Worm (Caenorhabditis elegans) whole organism, L3 larva: ENCODE data around the gene F48E8.2.

ENCODE experiments used
- R02D3.7 ChIP-seq: fragments of 150-350 bp; optimal IDR thresholded peaks from 2 replicates; lab custom pipeline; 2014; ENCODE audit warnings: missing biosample characterization, missing genetic modification characterization
- ZK546.5 ChIP-seq: sonication (generic microtip); optimal IDR thresholded peaks from 2 replicates; lab custom pipeline; 2017; ENCODE audit warnings: missing biosample characterization, missing genetic modification characterization
- aly-2 ChIP-seq: fragments of 150-350 bp; optimal IDR thresholded peaks from 2 replicates; lab custom pipeline; 2014; ENCODE audit warnings: missing biosample characterization, missing genetic modification characterization
- ama-1 ChIP-seq: fragments of 150-350 bp; optimal IDR thresholded peaks from 2 replicates; lab custom pipeline; 2018
- ceh-28 ChIP-seq: fragments of 150-350 bp; optimal IDR thresholded peaks from 2 replicates; lab custom pipeline; 2014; ENCODE audit warnings: missing biosample characterization, missing genetic modification reagents, missing genetic modification characterization
- ceh-82 ChIP-seq: fragments of 150-350 bp; optimal IDR thresholded peaks from 2 replicates; lab custom pipeline; 2014; ENCODE audit warnings: missing biosample characterization, missing genetic modification characterization
- daf-12 ChIP-seq: fragments of 150-350 bp; optimal IDR thresholded peaks from 2 replicates; lab custom pipeline; 2014; ENCODE audit warnings: missing biosample characterization, missing genetic modification reagents, missing genetic modification characterization
- egl-5 ChIP-seq: fragments of 150-350 bp; optimal IDR thresholded peaks from 2 replicates; lab custom pipeline; 2017; ENCODE audit warnings: missing biosample characterization, missing genetic modification reagents, missing genetic modification characterization, inconsistent platforms
- elt-2 ChIP-seq: sonication (generic microtip); optimal IDR thresholded peaks from 2 replicates; lab custom pipeline; 2016; ENCODE audit warnings: missing genetic modification reagents, mild to moderate bottlenecking, missing genetic modification characterization, missing compliant biosample characterization
- eor-1 ChIP-seq, 2 experiments: fragments of 150-350 bp; optimal IDR thresholded peaks; 2 replicates each; lab custom pipeline; 2014 to 2018; ENCODE audit warnings: missing biosample characterization in 2 of 2, missing genetic modification characterization in 2 of 2
- fkh-10 ChIP-seq: sonication (generic microtip); optimal IDR thresholded peaks from 2 replicates; lab custom pipeline; 2017; ENCODE audit warnings: missing biosample characterization, missing genetic modification reagents, missing genetic modification characterization
- hmg-11 ChIP-seq: sonication (generic microtip); optimal IDR thresholded peaks from 2 replicates; lab custom pipeline; 2016; ENCODE audit warnings: missing genetic modification characterization, missing compliant biosample characterization
- jun-1 ChIP-seq: fragments of 150-350 bp; optimal IDR thresholded peaks from 2 replicates; lab custom pipeline; 2014; ENCODE audit warnings: missing biosample characterization, missing genetic modification reagents, missing genetic modification characterization
- lin-15B ChIP-seq: fragments of 150-350 bp; optimal IDR thresholded peaks from 2 replicates; lab custom pipeline; 2014; ENCODE audit warnings: missing biosample characterization, missing genetic modification characterization
- lin-39 ChIP-seq: fragments of 150-350 bp; optimal IDR thresholded peaks from 2 replicates; lab custom pipeline; 2018; ENCODE audit warnings: missing biosample characterization, missing genetic modification reagents, missing genetic modification characterization
- mdl-1 ChIP-seq: fragments of 150-350 bp; optimal IDR thresholded peaks from 2 replicates; lab custom pipeline; 2014; ENCODE audit warnings: missing biosample characterization, missing genetic modification characterization
- mml-1 ChIP-seq: fragments of 150-350 bp; sonication (generic microtip); optimal IDR thresholded peaks from 3 replicates; lab custom pipeline; 2014; ENCODE audit warnings: missing biosample characterization, missing genetic modification characterization
- nfya-1 ChIP-seq: sonication (generic microtip); optimal IDR thresholded peaks from 2 replicates; lab custom pipeline; 2017; ENCODE audit warnings: missing genetic modification characterization, mild to moderate bottlenecking, missing compliant biosample characterization, antibody characterized with exemption, moderate library complexity; ENCODE audit not compliant: insufficient read depth
- nhr-12 ChIP-seq: fragments of 150-350 bp; optimal IDR thresholded peaks from 2 replicates; lab custom pipeline; 2014; ENCODE audit warnings: missing biosample characterization, missing genetic modification characterization
- nhr-23 ChIP-seq: fragments of 150-350 bp; optimal IDR thresholded peaks from 2 replicates; lab custom pipeline; 2014; ENCODE audit warnings: missing biosample characterization, missing genetic modification reagents, missing genetic modification characterization
- nhr-237 ChIP-seq: fragments of 150-350 bp; optimal IDR thresholded peaks from 2 replicates; lab custom pipeline; 2014; ENCODE audit warnings: missing biosample characterization, missing genetic modification characterization
- nhr-25 ChIP-seq: sonication (generic microtip); optimal IDR thresholded peaks from 2 replicates; lab custom pipeline; 2017; ENCODE audit warnings: missing biosample characterization, missing genetic modification characterization
- nhr-28 ChIP-seq: fragments of 150-350 bp; optimal IDR thresholded peaks from 2 replicates; lab custom pipeline; 2014; ENCODE audit warnings: missing biosample characterization, missing genetic modification characterization
- nhr-43 ChIP-seq: sonication (generic microtip); optimal IDR thresholded peaks from 2 replicates; lab custom pipeline; 2016; ENCODE audit warnings: mild to moderate bottlenecking, missing genetic modification characterization, missing compliant biosample characterization; ENCODE audit not compliant: poor library complexity, severe bottlenecking
- nhr-67 ChIP-seq: fragments of 150-350 bp; optimal IDR thresholded peaks from 2 replicates; lab custom pipeline; 2014; ENCODE audit warnings: missing biosample characterization, missing genetic modification characterization
- nhr-76 ChIP-seq: fragments of 150-350 bp; sonication (generic microtip); optimal IDR thresholded peaks from 5 replicates; lab custom pipeline; 2014; ENCODE audit warnings: missing biosample characterization, missing genetic modification characterization
- pha-4 ChIP-seq: fragments of 150-350 bp; optimal IDR thresholded peaks from 2 replicates; lab custom pipeline; 2014; ENCODE audit warnings: missing biosample characterization, missing genetic modification reagents, missing genetic modification characterization
- sea-2 ChIP-seq: fragments of 150-350 bp; sonication (generic microtip); optimal IDR thresholded peaks from 4 replicates; lab custom pipeline; 2014; ENCODE audit warnings: missing biosample characterization, missing genetic modification reagents, missing genetic modification characterization
- skn-1 ChIP-seq: fragments of 150-350 bp; optimal IDR thresholded peaks from 2 replicates; lab custom pipeline; 2014; ENCODE audit warnings: missing biosample characterization, missing genetic modification characterization
- tbx-2 ChIP-seq: sonication (generic microtip); optimal IDR thresholded peaks from 2 replicates; lab custom pipeline; 2016; ENCODE audit warnings: mild to moderate bottlenecking, missing genetic modification characterization, missing compliant biosample characterization
- unc-39 ChIP-seq: sonication (generic microtip); optimal IDR thresholded peaks from 4 replicates; lab custom pipeline; 2017; ENCODE audit warnings: missing biosample characterization, missing genetic modification characterization
- zag-1 ChIP-seq: fragments of 150-350 bp; optimal IDR thresholded peaks from 2 replicates; lab custom pipeline; 2014; ENCODE audit warnings: missing biosample characterization, missing genetic modification characterization
- ztf-4 ChIP-seq: fragments of 150-350 bp; optimal IDR thresholded peaks from 2 replicates; lab custom pipeline; 2014; ENCODE audit warnings: missing biosample characterization, missing genetic modification characterization

Gene F48E8.2

ce11 chrIII:5442711-5443253 lies 21.4 kb upstream of the F48E8.2 start, which contains the start of the genes T24G10.2 and disl-2 (continued):
- TF ChIP-seq jun-1 (tag; lab: Kevin White, UChicago) (no peak), lin-39 (peak; percentile 44), skn-1 (tag; lab: Kevin White, UChicago) (no peak), hmg-11 (tag; lab: Kevin White, UChicago) (peak; percentile 43), pha-4 (tag; lab: Kevin White, UChicago) (peak; percentile 86), ama-1 (lab: Kevin White, UChicago) (peak; percentile 58)

- peak; percentile 40 for TF ChIP-seq lin-39
- peak; percentile 51 for TF ChIP-seq pha-4 (tag; lab: Kevin White, UChicago)
- peak; percentile 53 for TF ChIP-seq lin-15B
- TF ChIP-seq nhr-23 (tag; lab: Kevin White, UChicago) = peak; percentile 22
- no peak for TF ChIP-seq jun-1 (tag; lab: Kevin White, UChicago)
- TF ChIP-seq nfya-1 (tag; lab: Kevin White, UChicago) = peak; percentile 58
- TF ChIP-seq, all 47 proteins: peak for 5
Observed at ce11 chrIII:5448177-5448576, 16.0 kb upstream of the F48E8.2 start, which contains the start of gene skpt-1. Gene skpt-1 (minus strand): TSS chrIII:5448395.

ce11 chrIII:5449762-5450308 lies 14.3 kb upstream of the F48E8.2 start, which contains the start of gene F48E8.8:
Gene F48E8.8 (minus strand): TSS chrIII:5449812.
- TF ChIP-seq pha-4 (tag; lab: Kevin White, UChicago) (peak; percentile 64), egl-5 (peak; percentile 51), elt-2 (tag; lab: Kevin White, UChicago) (peak; percentile 26), lin-15B (peak; percentile 62), tbx-2 (tag; lab: Kevin White, UChicago) (peak; percentile 11), nfya-1 (tag; lab: Kevin White, UChicago) (peak; percentile 80), nhr-76 (tag; lab: Kevin White, UChicago) (no peak), sea-2 (GFP tag; lab: Kevin White, UChicago) (no peak), ceh-28 (peak; percentile 43), hmg-11 (tag; lab: Kevin White, UChicago) (peak; percentile 79), lin-39 (peak; percentile 80), daf-12 (tag; lab: Kevin White, UChicago) (no peak)

- TF ChIP-seq ama-1 (lab: Kevin White, UChicago) (no peak), lin-39 (no peak), nhr-237 (no peak), daf-12 (tag; lab: Kevin White, UChicago) (no peak), nhr-28 (tag; lab: Kevin White, UChicago) (no peak), aly-2 (tag; lab: Kevin White, UChicago) (no peak), jun-1 (tag; lab: Kevin White, UChicago) (no peak), fkh-10 (no peak)
Observed at ce11 chrIII:5450430-5450829, 13.7 kb upstream of the F48E8.2 start, which contains the start of gene paa-1. Gene paa-1 (plus strand): TSS chrIII:5450730.

- TF ChIP-seq R02D3.7 (tag; lab: Kevin White, UChicago) (no peak), unc-39 (no peak), skn-1 (tag; lab: Kevin White, UChicago) (no peak), ZK546.5 (tag; lab: Kevin White, UChicago) (no peak), nhr-25 (tag; lab: Kevin White, UChicago) (peak; percentile 13)
Observed at ce11 chrIII:5453290-5453689, 10.9 kb upstream of the F48E8.2 start, which contains the start of gene F48E8.4. Gene F48E8.4 (plus strand): TSS chrIII:5453590.

ce11 chrIII:5461079-5461478 lies 3.1 kb upstream of the F48E8.2 start, which contains the start of gene F48E8.3:
Gene F48E8.3 (plus strand): TSS chrIII:5461379.
- no peak for TF ChIP-seq nhr-43 (tag; lab: Kevin White, UChicago)
- no peak for TF ChIP-seq nhr-12
- no peak for TF ChIP-seq aly-2 (tag; lab: Kevin White, UChicago)
- TF ChIP-seq nhr-25 (tag; lab: Kevin White, UChicago) = no peak
- TF ChIP-seq eor-1 (tag; optimal IDR thresholded peaks at IDR 0.05; lab: Kevin White, UChicago) = no peak
- TF ChIP-seq hmg-11 (tag; lab: Kevin White, UChicago) = no peak
- TF ChIP-seq zag-1 (tag; lab: Kevin White, UChicago) = no peak
- no peak for TF ChIP-seq unc-39
- no peak for TF ChIP-seq mdl-1 (tag; lab: Kevin White, UChicago)
- TF ChIP-seq mml-1 (tag; lab: Kevin White, UChicago) = no peak
- TF ChIP-seq fkh-10 = no peak
- no peak for TF ChIP-seq ztf-4 (tag; lab: Kevin White, UChicago)
- no peak for TF ChIP-seq ceh-82 (tag; lab: Kevin White, UChicago)
- TF ChIP-seq nhr-67 (tag; lab: Kevin White, UChicago) = no peak
